Fruit fly (Drosophila melanogaster): ENCODE measurements around the gene ssp3.

Gene ssp3

dm6 chr2L:18986125-18986498, 42.4 kb upstream of the ssp3 start:
- TF ChIP-seq D1 (tag; optimal IDR thresholded peaks at IDR 0.05) (no peak), CG17806 (tag; optimal IDR thresholded peaks at IDR 0.05) (no peak), rn (GFP tag; IDR thresholded peaks at IDR 0.05) (no peak), Pif1A (GFP tag; optimal IDR thresholded peaks at IDR 0.05) (no peak), CG15710 (tag; optimal IDR thresholded peaks at IDR 0.05) (no peak), fd96Ca (GFP tag; IDR thresholded peaks at IDR 0.05) (no peak), EcR (GFP tag; optimal IDR thresholded peaks at IDR 0.05) (no peak), CG14655 (GFP tag; optimal IDR thresholded peaks at IDR 0.05) (no peak), Snoo (tag; optimal IDR thresholded peaks at IDR 0.05) (no peak), CG13204 (GFP tag; optimal IDR thresholded peaks at IDR 0.05) (no peak), gl (tag; optimal IDR thresholded peaks at IDR 0.05) (no peak), CG32121 (GFP tag; IDR thresholded peaks at IDR 0.05) (no peak), CG9948 (tag; optimal IDR thresholded peaks at IDR 0.05) (no peak)

- TF ChIP-seq CG15710 (tag; optimal IDR thresholded peaks at IDR 0.05) (peak; percentile 12), CG12605 (GFP tag; IDR thresholded peaks at IDR 0.05) (no peak), CG8301 (tag; optimal IDR thresholded peaks at IDR 0.05) (peak; percentile 9), Pif1A (GFP tag; optimal IDR thresholded peaks at IDR 0.05) (peak; percentile 6), Snoo (tag; optimal IDR thresholded peaks at IDR 0.05) (no peak), CG14655 (GFP tag; optimal IDR thresholded peaks at IDR 0.05) (peak; percentile 36), CG8159 (tag; optimal IDR thresholded peaks at IDR 0.05) (peak; percentile 9)
These were observed 41.7 kb upstream of the ssp3 start for dm6 chr2L:18985201-18986124.

- TF ChIP-seq Pif1A (GFP tag; optimal IDR thresholded peaks at IDR 0.05), result no peak
- TF ChIP-seq CG13204 (GFP tag; optimal IDR thresholded peaks at IDR 0.05), result no peak
- no peak for TF ChIP-seq EcR (GFP tag; optimal IDR thresholded peaks at IDR 0.05)
- no peak for TF ChIP-seq fd96Ca (GFP tag; IDR thresholded peaks at IDR 0.05)
- TF ChIP-seq CG4496 (GFP tag; IDR thresholded peaks at IDR 0.05), result no peak
- TF ChIP-seq CG17806 (tag; optimal IDR thresholded peaks at IDR 0.05), result no peak
- no peak for TF ChIP-seq CG32121 (GFP tag; IDR thresholded peaks at IDR 0.05)
- no peak for TF ChIP-seq CG10348 (GFP tag; IDR thresholded peaks at IDR 0.05)
- no peak for TF ChIP-seq Pif1B (GFP tag; optimal IDR thresholded peaks at IDR 0.05)
These were observed 40.4 kb upstream of the ssp3 start for dm6 chr2L:18984158-18984557.

- TF ChIP-seq EcR (GFP tag; optimal IDR thresholded peaks at IDR 0.05) (peak; percentile 85), CG17806 (tag; optimal IDR thresholded peaks at IDR 0.05) (no peak), CG15710 (tag; optimal IDR thresholded peaks at IDR 0.05) (peak; percentile 21), CG8159 (tag; optimal IDR thresholded peaks at IDR 0.05) (peak; percentile 34)
These were observed 39.3 kb upstream of the ssp3 start for dm6 chr2L:18982826-18983758.

- TF ChIP-seq Snoo (tag; optimal IDR thresholded peaks at IDR 0.05) (no peak), CG8301 (tag; optimal IDR thresholded peaks at IDR 0.05) (peak; percentile 79), CG13204 (GFP tag; optimal IDR thresholded peaks at IDR 0.05) (peak; percentile 27), Ets98B (GFP tag; IDR thresholded peaks at IDR 0.05) (peak; percentile 84), D1 (tag; optimal IDR thresholded peaks at IDR 0.05) (no peak), CG34367 (tag; optimal IDR thresholded peaks at IDR 0.05) (peak; percentile 65), CG17806 (tag; optimal IDR thresholded peaks at IDR 0.05) (peak; percentile 77), CG15710 (tag; optimal IDR thresholded peaks at IDR 0.05) (peak; percentile 74), CG10348 (GFP tag; IDR thresholded peaks at IDR 0.05) (0 out of 2 replicates have a peak, but pooled peaks have one; percentile 20), fd96Ca (GFP tag; IDR thresholded peaks at IDR 0.05) (peak; percentile 74), CG8159 (tag; optimal IDR thresholded peaks at IDR 0.05) (peak; percentile 77), EcR (GFP tag; optimal IDR thresholded peaks at IDR 0.05) (peak; percentile 33), CG9948 (tag; optimal IDR thresholded peaks at IDR 0.05) (peak; percentile 77), CG14655 (GFP tag; optimal IDR thresholded peaks at IDR 0.05) (peak; percentile 80), Pif1B (GFP tag; optimal IDR thresholded peaks at IDR 0.05) (peak; percentile 70), gl (tag; optimal IDR thresholded peaks at IDR 0.05) (no peak), rn (GFP tag; IDR thresholded peaks at IDR 0.05) (peak; percentile 58; the same call in 1 of the 2 replicates), CG4496 (GFP tag; IDR thresholded peaks at IDR 0.05) (peak; percentile 87), Pif1A (GFP tag; optimal IDR thresholded peaks at IDR 0.05) (peak; percentile 75), CG12605 (GFP tag; IDR thresholded peaks at IDR 0.05) (peak; percentile 64; the same call in 1 of the 2 replicates), CG32121 (GFP tag; IDR thresholded peaks at IDR 0.05) (peak; percentile 89)
These were observed 38.3 kb upstream of the ssp3 start for dm6 chr2L:18981947-18982579.
